Worm (Caenorhabditis elegans) whole organism, L4/young adult: ENCODE measurements around the gene rml-4.

Source experiments
- W03F9.2 ChIP-seq: fragments of 150-350 bp; optimal IDR thresholded peaks from 2 replicates; lab custom pipeline; 2014; ENCODE audit warnings: missing biosample characterization, missing genetic modification characterization
- him-1 ChIP-seq: sonication (generic microtip); optimal IDR thresholded peaks from 2 replicates; lab custom pipeline; 2016; ENCODE audit warnings: missing genotype, missing genetic modification reagents, missing genetic modification characterization, missing compliant biosample characterization

DNA sequence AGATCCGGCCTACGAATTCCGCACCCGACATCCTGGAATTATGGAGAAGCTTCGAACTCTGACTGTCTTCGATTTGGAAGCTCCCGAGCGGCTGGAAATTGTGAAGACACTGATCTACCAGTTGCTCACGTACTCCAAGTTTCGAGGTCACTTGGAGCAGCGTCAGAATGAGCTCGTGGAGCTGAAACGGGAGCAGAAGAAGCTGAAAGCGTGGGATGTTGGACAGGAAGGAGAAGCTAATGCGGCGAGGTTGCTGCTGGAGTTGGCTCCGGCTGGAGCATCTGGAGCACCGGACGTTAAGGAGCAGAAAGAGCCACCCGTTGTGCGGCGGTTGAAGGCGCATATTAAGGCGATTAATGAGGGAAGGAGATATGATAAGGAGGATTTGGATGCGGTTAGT lies 49.4 kb downstream of the rml-4 start:
- no peak for TF ChIP-seq W03F9.2 (tag; lab: Kevin White, UChicago)
- TF ChIP-seq him-1 (tag; lab: Kevin White, UChicago): no peak
